Worm (Caenorhabditis elegans): ENCODE data around the gene tag-131.

The tag-131 gene

ce11 chrIII:4323859-4324258 lies 6.4 kb downstream of the tag-131 start, which contains the start of gene H38K22.9:
Gene H38K22.9, plus strand, starts transcription at chrIII:4324159.
- TF ChIP-seq F37D6.2 (tag; optimal IDR thresholded peaks at IDR 0.05), result no peak

- TF ChIP-seq egl-43 (GFP tag; IDR thresholded peaks at IDR 0.05) (no peak), unc-130 (GFP tag; optimal IDR thresholded peaks at IDR 0.05) (no peak), mxl-3 (GFP tag; optimal IDR thresholded peaks at IDR 0.05) (peak; percentile 42), dpl-1 (GFP tag; optimal IDR thresholded peaks at IDR 0.05) (no peak), T26A8.4 (GFP tag; IDR thresholded peaks at IDR 0.05) (no peak), hlh-30 (tag; optimal IDR thresholded peaks at IDR 0.05; ENCODE audit: insufficient read depth) (no peak), set-16 (GFP tag; IDR thresholded peaks at IDR 0.05) (no peak), unc-62 (GFP tag; optimal IDR thresholded peaks at IDR 0.05 in 1 of 2) (peak in 1 of 2 experiments; percentile 17), unc-62 (tag; optimal IDR thresholded peaks at IDR 0.05) (no peak), nhr-48 (tag; optimal IDR thresholded peaks at IDR 0.05) (no peak), hlh-11 (tag; optimal IDR thresholded peaks at IDR 0.05) (peak; percentile 10), nhr-102 (tag; optimal IDR thresholded peaks at IDR 0.05) (no peak), aha-1 (tag) (peak; percentile 8), zip-11 (GFP tag; IDR thresholded peaks at IDR 0.05) (no peak), F37D6.2 (tag; optimal IDR thresholded peaks at IDR 0.05) (no peak), nhr-25 (tag; optimal IDR thresholded peaks at IDR 0.05; ENCODE audit: borderline replicate concordance, insufficient read depth) (no peak), lin-13 (GFP tag; optimal IDR thresholded peaks at IDR 0.05) (no peak), mdl-1 (tag; optimal IDR thresholded peaks at IDR 0.05) (peak in 1 of 2 experiments; percentile 15), madf-5 (GFP tag; IDR thresholded peaks at IDR 0.05) (no peak), ceh-44 (GFP tag; IDR thresholded peaks at IDR 0.05) (no peak), nhr-28 (tag; optimal IDR thresholded peaks at IDR 0.05) (peak; percentile 65), nhr-10 (tag; optimal IDR thresholded peaks at IDR 0.05) (no peak), lim-7 (GFP tag; IDR thresholded peaks at IDR 0.05) (no peak), ceh-32 (tag; optimal IDR thresholded peaks at IDR 0.05; ENCODE audit: poor library complexity) (no peak), duxl-1 (tag; optimal IDR thresholded peaks at IDR 0.05; ENCODE audit: poor library complexity) (no peak)
These were observed 10.9 kb downstream of the tag-131 start for ce11 chrIII:4328208-4328987.

- TF ChIP-seq lin-29 (GFP tag; IDR thresholded peaks at IDR 0.05) (no peak), madf-9 (GFP tag; conservative IDR thresholded peaks at IDR 0.05) (no peak), jun-1 (tag; optimal IDR thresholded peaks at IDR 0.05) (no peak), fos-1 (tag; optimal IDR thresholded peaks at IDR 0.05) (no peak), sdz-12 (GFP tag; optimal IDR thresholded peaks at IDR 0.05) (no peak)
These were observed 13.5 kb downstream of the tag-131 start, which contains the start of gene gly-6 for ce11 chrIII:4330984-4331383. Gene gly-6, minus strand, starts transcription at chrIII:4331228.

ce11 chrIII:4332543-4333042 lies 15.1 kb downstream of the tag-131 start, which contains the start of gene cdk-12:
Gene cdk-12, plus strand, starts transcription at chrIII:4332992.
- TF ChIP-seq lin-38 (GFP tag; IDR thresholded peaks at IDR 0.05) (0 out of 2 replicates have a peak, but pooled peaks have one; percentile 11), egl-43 (GFP tag; IDR thresholded peaks at IDR 0.05) (no peak), zip-11 (GFP tag; IDR thresholded peaks at IDR 0.05) (no peak), zip-2 (tag; optimal IDR thresholded peaks at IDR 0.05) (no peak), nhr-77 (tag; optimal IDR thresholded peaks at IDR 0.05) (no peak), nhr-28 (tag; optimal IDR thresholded peaks at IDR 0.05) (no peak), dpl-1 (GFP tag; optimal IDR thresholded peaks at IDR 0.05) (peak; percentile 45), lsy-2 (tag; optimal IDR thresholded peaks at IDR 0.05) (peak in 1 of 2 experiments; percentile 70), nhr-6 (tag; optimal IDR thresholded peaks at IDR 0.05) (peak; percentile 15), ZK337.2 (GFP tag; IDR thresholded peaks at IDR 0.05) (no peak), dve-1 (tag; optimal IDR thresholded peaks at IDR 0.05; ENCODE audit: insufficient read depth) (peak; percentile 49), daf-16 (GFP tag; optimal IDR thresholded peaks at IDR 0.05) (no peak), daf-16 (tag; optimal IDR thresholded peaks at IDR 0.05) (no peak), vab-7 (GFP tag; IDR thresholded peaks at IDR 0.05) (no peak), unc-62 (GFP tag; optimal IDR thresholded peaks at IDR 0.05 in 1 of 2) (peak in 1 of 2 experiments; percentile 41), unc-62 (tag; optimal IDR thresholded peaks at IDR 0.05) (no peak), fos-1 (tag; optimal IDR thresholded peaks at IDR 0.05) (no peak), nhr-25 (tag; optimal IDR thresholded peaks at IDR 0.05; ENCODE audit: borderline replicate concordance, insufficient read depth) (no peak), lir-3 (tag; optimal IDR thresholded peaks at IDR 0.05) (no peak), saeg-2 (GFP tag; IDR thresholded peaks at IDR 0.05) (no peak), hlh-30 (tag; optimal IDR thresholded peaks at IDR 0.05; ENCODE audit: insufficient read depth) (no peak), T20F7.1 (GFP tag; optimal IDR thresholded peaks at IDR 0.05) (no peak), spr-1 (tag; optimal IDR thresholded peaks at IDR 0.05) (no peak)
